Worm (Caenorhabditis elegans) whole organism, midembryonic: ENCODE results near the gene B0001.4.

Experiments used
- T22C8.4 ChIP-seq: fragments of 200-800 bp; sonication (Bioruptor generic); IDR thresholded peaks from 2 replicates; pipeline ENCODE4 v1.3.6; 2022; ENCODE audit warnings: missing genetic modification characterization, missing compliant biosample characterization
- cog-1 ChIP-seq: sonication (generic microtip); optimal IDR thresholded peaks from 2 replicates; lab custom pipeline; 2016; ENCODE audit warnings: missing genetic modification characterization, missing compliant biosample characterization
- flt-1 ChIP-seq: fragments of 200-800 bp; sonication (Bioruptor generic); IDR thresholded peaks from 2 replicates; pipeline ENCODE4 v1.3.6; 2022; ENCODE audit warnings: missing genetic modification characterization, missing compliant biosample characterization
- klf-2 ChIP-seq: fragments of 200-800 bp; sonication (Bioruptor generic); conservative IDR thresholded peaks from 2 replicates; pipeline ENCODE4 v1.3.6; 2022; ENCODE audit warnings: missing genetic modification reagents, missing genetic modification characterization, missing compliant biosample characterization
- med-1 ChIP-seq: sonication (generic microtip); optimal IDR thresholded peaks from 2 replicates; lab custom pipeline; 2017; ENCODE audit warnings: missing genetic modification characterization, mild to moderate bottlenecking, missing compliant biosample characterization, antibody characterized with exemption, missing genetic modification reagents; ENCODE audit not compliant: insufficient read depth
- ref-1 ChIP-seq: fragments of 200-800 bp; sonication (Bioruptor generic); conservative IDR thresholded peaks from 2 replicates; pipeline ENCODE4 v1.3.6; 2022; ENCODE audit warnings: missing genetic modification reagents, missing genetic modification characterization, missing compliant biosample characterization
- tab-1 ChIP-seq: fragments of 200-800 bp; sonication (Bioruptor generic); IDR thresholded peaks from 2 replicates; pipeline ENCODE4 v1.3.6; 2022; ENCODE audit warnings: missing genetic modification characterization, missing compliant biosample characterization
- ztf-23 ChIP-seq: fragments of 200-800 bp; sonication (Bioruptor generic); IDR thresholded peaks from 2 replicates; pipeline ENCODE4 v1.3.6; 2022; ENCODE audit warnings: missing genetic modification reagents, missing genetic modification characterization, missing compliant biosample characterization
- ztf-29 ChIP-seq: fragments of 200-800 bp; sonication (Bioruptor generic); IDR thresholded peaks from 2 replicates; pipeline ENCODE4 v1.3.6; 2022; ENCODE audit warnings: missing genetic modification reagents, missing genetic modification characterization, missing compliant biosample characterization

B0001.4 gene

DNA sequence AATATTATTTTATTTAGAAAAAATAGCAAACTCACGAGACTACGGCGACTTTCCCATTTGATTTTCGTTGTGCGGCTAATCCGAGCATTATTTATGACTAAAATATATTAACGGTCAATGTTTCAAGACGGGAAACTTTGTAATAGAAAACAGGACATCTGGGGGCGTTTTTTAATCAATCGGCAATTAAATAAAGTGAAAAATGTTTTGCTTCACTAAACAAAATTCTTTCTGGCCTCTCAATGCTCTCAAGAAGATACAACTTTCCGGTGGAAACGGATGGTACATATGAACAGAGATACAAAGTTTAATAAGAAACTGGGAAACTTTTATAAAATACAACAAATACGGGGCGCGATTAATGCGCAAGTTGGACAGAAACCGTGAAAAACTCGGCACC is 12.9 kb upstream of the B0001.4 start, which contains the start of gene B0001.2:
TSS of gene B0001.2 (minus strand) at position 101 of the 400 bp plus-strand sequence.
- TF ChIP-seq med-1 (GFP tag; lab: Kevin White, UChicago) (no peak), cog-1 (tag; lab: Kevin White, UChicago) (no peak), tab-1 (GFP tag; lab: Robert Waterston, UW) (no peak), ztf-23 (GFP tag; lab: Robert Waterston, UW) (no peak), T22C8.4 (GFP tag; lab: Robert Waterston, UW) (no peak), klf-2 (no peak)

DNA sequence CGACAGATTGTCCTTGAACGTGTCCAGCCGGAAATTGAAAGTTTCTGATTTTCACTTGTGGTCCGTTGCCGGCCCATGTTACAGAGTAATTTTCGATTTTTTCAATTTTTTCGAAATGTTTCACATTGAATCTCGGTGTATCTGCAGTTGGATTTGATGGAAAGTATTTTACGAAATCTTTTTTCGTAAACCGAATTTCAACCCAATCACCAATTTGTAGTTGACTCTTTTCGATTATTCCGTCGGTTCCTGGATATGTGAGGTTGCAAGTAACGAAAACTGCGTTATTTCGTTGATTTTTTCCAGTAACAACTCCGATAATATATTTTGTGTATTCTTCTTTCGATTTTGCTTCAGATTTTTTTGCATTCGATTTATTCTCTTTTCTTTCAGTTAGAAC is 11.6 kb upstream of the B0001.4 start:
- TF ChIP-seq klf-2 (no peak), ztf-23 (GFP tag; lab: Robert Waterston, UW) (no peak), T22C8.4 (GFP tag; lab: Robert Waterston, UW) (no peak), med-1 (GFP tag; lab: Kevin White, UChicago) (no peak), tab-1 (GFP tag; lab: Robert Waterston, UW) (no peak), cog-1 (tag; lab: Kevin White, UChicago) (no peak), flt-1 (GFP tag; lab: Robert Waterston, UW) (no peak), ref-1 (GFP tag; lab: Robert Waterston, UW) (no peak), ztf-29 (GFP tag; lab: Robert Waterston, UW) (no peak)

DNA sequence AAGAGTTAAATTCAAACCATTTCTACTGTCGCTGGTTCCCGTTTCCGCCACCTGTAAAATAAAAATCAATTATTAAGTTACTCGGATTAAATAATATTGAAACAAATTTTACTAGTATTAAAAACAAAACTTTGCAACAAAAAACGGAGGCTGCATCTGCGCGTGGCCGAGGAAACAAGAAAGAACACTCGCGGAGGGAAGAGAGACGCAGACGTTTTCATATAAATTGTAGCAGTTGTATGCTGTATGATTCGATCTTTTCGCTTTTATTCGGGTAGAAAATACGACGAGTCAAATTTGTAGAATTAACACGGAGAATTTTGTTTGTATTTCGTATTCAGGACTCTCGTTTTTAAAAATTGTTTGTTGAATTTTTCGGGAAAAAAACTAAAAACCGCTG is 7.7 kb upstream of the B0001.4 start, which contains the start of gene B0001.3:
TSS of gene B0001.3 (minus strand) at position 55 of the 400 bp plus-strand sequence.
- no peak for TF ChIP-seq med-1 (GFP tag; lab: Kevin White, UChicago)
- no peak for TF ChIP-seq T22C8.4 (GFP tag; lab: Robert Waterston, UW)
- no peak for TF ChIP-seq tab-1 (GFP tag; lab: Robert Waterston, UW)
- no peak for TF ChIP-seq klf-2
- TF ChIP-seq ztf-23 (GFP tag; lab: Robert Waterston, UW), result no peak
- no peak for TF ChIP-seq ref-1 (GFP tag; lab: Robert Waterston, UW)
- TF ChIP-seq flt-1 (GFP tag; lab: Robert Waterston, UW), result no peak
- TF ChIP-seq ztf-29 (GFP tag; lab: Robert Waterston, UW), result no peak
- TF ChIP-seq cog-1 (tag; lab: Kevin White, UChicago), result no peak

DNA sequence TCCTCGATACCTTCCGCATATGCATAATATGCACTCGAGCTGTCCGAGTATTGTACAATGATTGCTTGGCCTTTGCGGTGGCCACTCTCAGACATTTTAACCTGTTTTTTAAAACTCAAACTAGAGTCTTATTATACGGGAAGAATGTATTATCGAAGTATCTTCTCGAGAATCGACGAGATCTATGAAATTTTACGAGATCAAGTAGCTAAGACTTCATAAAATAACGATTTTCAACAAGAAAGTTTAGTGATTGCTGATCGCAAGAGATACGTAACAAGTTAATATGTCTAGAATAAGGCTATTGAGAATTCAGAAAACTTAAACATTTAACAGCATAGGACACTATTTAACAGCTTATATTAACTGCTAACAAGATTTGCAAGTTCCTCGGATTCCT is 5.2 kb upstream of the B0001.4 start, which contains the start of gene B0001.5:
TSS of gene B0001.5 (minus strand) at position 101 of the 400 bp plus-strand sequence.
- TF ChIP-seq cog-1 (tag; lab: Kevin White, UChicago), result no peak
- TF ChIP-seq med-1 (GFP tag; lab: Kevin White, UChicago), result no peak
- no peak for TF ChIP-seq tab-1 (GFP tag; lab: Robert Waterston, UW)
- TF ChIP-seq ref-1 (GFP tag; lab: Robert Waterston, UW), result no peak
- TF ChIP-seq klf-2, result no peak
- no peak for TF ChIP-seq ztf-29 (GFP tag; lab: Robert Waterston, UW)
- no peak for TF ChIP-seq flt-1 (GFP tag; lab: Robert Waterston, UW)
- TF ChIP-seq ztf-23 (GFP tag; lab: Robert Waterston, UW), result no peak
- no peak for TF ChIP-seq T22C8.4 (GFP tag; lab: Robert Waterston, UW)

DNA sequence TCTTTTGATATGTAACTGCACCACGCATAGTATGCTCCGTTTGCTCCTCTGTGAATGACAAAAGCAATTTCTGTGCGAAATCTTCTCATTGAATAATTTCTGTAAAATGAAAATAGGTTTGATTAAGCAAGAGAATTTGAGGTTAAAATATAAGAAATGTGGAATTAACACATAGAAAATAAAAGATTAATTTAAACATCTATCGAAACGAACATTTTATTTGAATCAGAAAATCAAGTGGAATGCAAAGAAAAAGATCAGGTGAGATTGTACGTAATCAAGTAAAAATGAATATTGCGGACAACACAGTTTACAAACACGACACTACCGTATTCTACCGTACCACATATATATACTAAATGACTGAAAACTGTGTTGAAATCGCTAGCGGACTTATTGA is 3.0 kb upstream of the B0001.4 start, which contains the start of gene B0001.8:
TSS of gene B0001.8 (minus strand) at position 101 of the 400 bp plus-strand sequence.
- no peak for TF ChIP-seq ztf-23 (GFP tag; lab: Robert Waterston, UW)
- TF ChIP-seq cog-1 (tag; lab: Kevin White, UChicago), result no peak

- TF ChIP-seq med-1 (GFP tag; lab: Kevin White, UChicago) (no peak), flt-1 (GFP tag; lab: Robert Waterston, UW) (no peak), T22C8.4 (GFP tag; lab: Robert Waterston, UW) (no peak), ztf-29 (GFP tag; lab: Robert Waterston, UW) (no peak), tab-1 (GFP tag; lab: Robert Waterston, UW) (no peak), ref-1 (GFP tag; lab: Robert Waterston, UW) (no peak), klf-2 (no peak), ztf-23 (GFP tag; lab: Robert Waterston, UW) (no peak), cog-1 (tag; lab: Kevin White, UChicago) (no peak)
These were observed 3.0 kb downstream of the B0001.4 start for ce11 chrIV:12134991-12135390.

- TF ChIP-seq klf-2 (no peak), cog-1 (tag; lab: Kevin White, UChicago) (no peak), ztf-23 (GFP tag; lab: Robert Waterston, UW) (no peak), flt-1 (GFP tag; lab: Robert Waterston, UW) (no peak; the same call in 1 of the 2 replicates), tab-1 (GFP tag; lab: Robert Waterston, UW) (no peak), T22C8.4 (GFP tag; lab: Robert Waterston, UW) (no peak), ztf-29 (GFP tag; lab: Robert Waterston, UW) (no peak), ref-1 (GFP tag; lab: Robert Waterston, UW) (no peak), med-1 (GFP tag; lab: Kevin White, UChicago) (no peak)
These were observed 4.2 kb downstream of the B0001.4 start for ce11 chrIV:12133776-12134175.

DNA sequence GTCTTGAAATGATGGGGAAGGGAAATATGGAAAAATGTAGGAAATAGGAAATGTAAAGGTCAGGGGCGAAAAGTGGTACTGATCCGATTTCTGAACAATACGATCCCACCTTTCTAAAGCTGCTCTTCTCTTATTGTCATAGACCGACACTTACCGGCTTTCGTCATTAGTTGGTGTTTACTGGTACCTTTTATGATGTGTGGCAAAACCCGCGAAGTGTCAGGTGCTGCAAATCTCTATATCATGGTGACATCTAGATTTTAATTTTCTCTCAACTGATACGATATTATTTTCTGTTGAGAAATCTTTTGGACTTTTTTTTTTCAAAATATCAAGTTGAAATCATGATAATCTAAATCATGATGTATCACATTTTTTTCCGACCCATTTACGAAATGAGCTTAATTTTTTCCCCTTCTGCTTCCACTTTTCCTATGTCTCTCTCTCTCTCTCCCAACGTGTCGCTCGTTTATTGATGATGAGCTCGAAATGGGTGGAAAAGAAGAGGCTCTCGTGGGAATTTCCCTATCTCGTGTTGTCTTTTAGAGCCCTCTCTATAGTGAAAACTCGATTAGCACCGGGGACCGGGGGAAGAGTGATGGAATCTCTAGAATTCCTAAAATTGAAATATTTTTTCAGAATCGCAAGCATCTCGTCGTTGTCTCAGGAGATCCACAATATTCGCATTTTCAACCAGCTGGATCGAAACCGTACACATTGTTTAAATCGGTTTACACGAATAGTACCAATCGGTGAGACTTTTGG is 6.5 kb downstream of the B0001.4 start:
- TF ChIP-seq ztf-23 (GFP tag; lab: Robert Waterston, UW) (no peak), tab-1 (GFP tag; lab: Robert Waterston, UW) (no peak), cog-1 (tag; lab: Kevin White, UChicago) (no peak), med-1 (GFP tag; lab: Kevin White, UChicago) (no peak), ztf-29 (GFP tag; lab: Robert Waterston, UW) (no peak), T22C8.4 (GFP tag; lab: Robert Waterston, UW) (no peak), klf-2 (no peak), flt-1 (GFP tag; lab: Robert Waterston, UW) (no peak), ref-1 (GFP tag; lab: Robert Waterston, UW) (no peak)

ce11 chrIV:12129204-12129603 is 8.8 kb downstream of the B0001.4 start, which contains the start of gene lin-24:
Gene lin-24 (plus strand): TSS chrIV:12129504.
- TF ChIP-seq T22C8.4 (GFP tag; lab: Robert Waterston, UW) (no peak), ref-1 (GFP tag; lab: Robert Waterston, UW) (no peak)
